Fruit fly (Drosophila melanogaster) whole organism, embryonic: Measurements from ENCODE around the gene dsd.
A peak's percentile ranks its signal among the peaks of the same experiment; 100 is the strongest.

Source experiments
- CG12236 ChIP-seq: fragments of 200-800 bp; sonication (Bioruptor generic); optimal IDR thresholded peaks from 2 replicates; lab custom pipeline; 2016; ENCODE audit warnings: missing biosample characterization, missing genetic modification characterization
- CG32532 ChIP-seq: fragments of 200-800 bp; sonication (Bioruptor generic); IDR thresholded peaks from 2 replicates; pipeline ENCODE4 v1.3.6; 2022; ENCODE audit warnings: missing biosample characterization, missing genetic modification characterization
- CG8478 ChIP-seq: fragments of >200 bp; optimal IDR thresholded peaks from 2 replicates; lab custom pipeline; 2018
- Dp ChIP-seq: fragments of 200-800 bp; sonication (Bioruptor generic); optimal IDR thresholded peaks from 2 replicates; lab custom pipeline; 2018; ENCODE audit warnings: missing biosample characterization, mild to moderate bottlenecking, missing genetic modification characterization, moderate library complexity
- Eip74EF ChIP-seq, 2 experiments: fragments of 200-800 bp in 1 of 2; fragments of >200 bp in 1 of 2; sonication (Bioruptor generic) in 1 of 2; optimal IDR thresholded peaks; 2 replicates each; lab custom pipeline; 2017 to 2019; ENCODE audit warnings: missing biosample characterization in 2 of 2, missing genetic modification characterization in 2 of 2, mild to moderate bottlenecking in 1 of 2, moderate library complexity in 1 of 2
- Ets65A ChIP-seq: fragments of 200-800 bp; sonication (Bioruptor generic); peaks from one replicate; lab custom pipeline; 2016; ENCODE audit warnings: missing biosample characterization, missing genetic modification characterization
- ac ChIP-seq: fragments of 200-800 bp; sonication (Bioruptor generic); optimal IDR thresholded peaks from 3 replicates; lab custom pipeline; 2017; ENCODE audit warnings: missing biosample characterization, mild to moderate bottlenecking, missing genetic modification characterization
- ato ChIP-seq: fragments of 200-800 bp; sonication (Bioruptor generic); IDR thresholded peaks from 2 replicates; pipeline ENCODE4 v1.3.6; 2022; ENCODE audit warnings: missing biosample characterization, missing genetic modification characterization; ENCODE audit not compliant: partially characterized antibody
- jing ChIP-seq: fragments of 200-800 bp; sonication (Bioruptor generic); optimal IDR thresholded peaks from 2 replicates; lab custom pipeline; 2018; ENCODE audit warnings: missing biosample characterization, mild to moderate bottlenecking, missing genetic modification characterization
- seq ChIP-seq: fragments of 200-800 bp; sonication (Bioruptor generic); IDR thresholded peaks from 2 replicates; pipeline ENCODE4 v1.3.6; 2022; ENCODE audit warnings: missing biosample characterization, missing genetic modification characterization
- sob ChIP-seq: fragments of 200-800 bp; sonication (Bioruptor generic); IDR thresholded peaks from 2 replicates; pipeline ENCODE4 v1.3.6; 2022; ENCODE audit warnings: missing biosample characterization, missing genetic modification characterization

The dsd gene

dm6 chr3R:27553379-27553778 lies 53.8 kb downstream of the dsd start:
- TF ChIP-seq seq: no peak
- TF ChIP-seq Eip74EF (GFP tag; optimal IDR thresholded peaks at IDR 0.05; lab: Kevin White, UChicago): no peak
- no peak for TF ChIP-seq CG12236 (GFP tag; lab: Kevin White, UChicago)
- no peak for TF ChIP-seq CG32532 (GFP tag; lab: Robert Waterston, UW)
- TF ChIP-seq sob (GFP tag; lab: Robert Waterston, UW): no peak
- no peak for TF ChIP-seq jing (GFP tag; lab: Kevin White, UChicago)
- TF ChIP-seq ac (GFP tag; lab: Kevin White, UChicago): no peak
- no peak for TF ChIP-seq Dp (GFP tag; lab: Kevin White, UChicago)

DNA sequence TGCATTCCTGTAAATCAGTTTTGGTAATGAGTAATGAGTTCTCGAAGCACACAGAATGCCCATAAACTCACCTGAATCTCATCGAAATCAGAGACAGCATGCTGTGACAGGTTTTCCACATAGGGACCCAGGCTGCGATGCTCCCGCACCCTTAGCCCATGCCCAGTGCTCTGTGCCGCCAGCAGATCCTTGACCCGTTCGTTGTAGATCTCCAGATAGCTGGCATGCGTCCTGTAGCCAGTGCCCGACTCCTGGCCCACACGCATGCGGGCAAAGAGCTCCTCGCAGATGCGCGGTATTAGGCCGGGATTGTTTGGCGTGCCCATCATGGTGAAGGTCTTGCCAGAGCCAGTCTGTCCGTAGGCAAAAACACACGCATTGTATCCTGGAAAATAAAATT lies 54.5 kb downstream of the dsd start:
- peak; percentile 70 for TF ChIP-seq CG8478 (lab: Kevin White, UChicago)
- TF ChIP-seq ato (GFP tag; lab: Robert Waterston, UW): no peak
- TF ChIP-seq Ets65A (GFP tag; lab: Kevin White, UChicago): peak; percentile 75
